Worm (Caenorhabditis elegans) whole organism, L4/young adult: ENCODE measurements around the gene C33D9.8.

Source experiments
- W03F9.2 ChIP-seq: fragments of 150-350 bp; optimal IDR thresholded peaks from 2 replicates; lab custom pipeline; 2014; ENCODE audit warnings: missing biosample characterization, missing genetic modification characterization
- dao-5 ChIP-seq: sonication (generic microtip); optimal IDR thresholded peaks from 2 replicates; lab custom pipeline; 2016; ENCODE audit warnings: missing genotype, missing genetic modification characterization, moderate library complexity, missing compliant biosample characterization
- him-1 ChIP-seq: sonication (generic microtip); optimal IDR thresholded peaks from 2 replicates; lab custom pipeline; 2016; ENCODE audit warnings: missing genotype, missing genetic modification reagents, missing genetic modification characterization, missing compliant biosample characterization

The C33D9.8 gene

ce11 chrIV:8786654-8787053 is at the start of gene C33D9.8:
C33D9.8 (minus strand) TSS chrIV:8786752.
- TF ChIP-seq W03F9.2 (tag; lab: Kevin White, UChicago) (no peak), him-1 (tag; lab: Kevin White, UChicago) (no peak), dao-5 (tag; lab: Kevin White, UChicago) (no peak)

- TF ChIP-seq him-1 (tag; lab: Kevin White, UChicago) (no peak), dao-5 (tag; lab: Kevin White, UChicago) (no peak), W03F9.2 (tag; lab: Kevin White, UChicago) (no peak)
These were observed 44.0 kb upstream of the C33D9.8 start, which contains the start of gene T28C6.8 for ce11 chrIV:8830591-8830990. T28C6.8 (minus strand) TSS chrIV:8830727.

ce11 chrIV:8827500-8827899 is 40.9 kb upstream of the C33D9.8 start, which contains the start of gene T28C6.7:
T28C6.7 (plus strand) TSS chrIV:8827800.
- TF ChIP-seq dao-5 (tag; lab: Kevin White, UChicago) (no peak), W03F9.2 (tag; lab: Kevin White, UChicago) (no peak), him-1 (tag; lab: Kevin White, UChicago) (no peak)

- no peak for TF ChIP-seq W03F9.2 (tag; lab: Kevin White, UChicago)
- no peak for TF ChIP-seq dao-5 (tag; lab: Kevin White, UChicago)
- TF ChIP-seq him-1 (tag; lab: Kevin White, UChicago), result no peak
These were observed 40.1 kb upstream of the C33D9.8 start for ce11 chrIV:8826606-8827000.

ce11 chrIV:8825997-8826605 is 39.5 kb upstream of the C33D9.8 start:
- TF ChIP-seq him-1 (tag; lab: Kevin White, UChicago) (no peak), dao-5 (tag; lab: Kevin White, UChicago) (no peak), W03F9.2 (tag; lab: Kevin White, UChicago) (no peak)

ce11 chrIV:8824145-8824833 is 37.7 kb upstream of the C33D9.8 start, which contains the start of the genes col-117 and col-3:
col-117 (minus strand) TSS chrIV:8824195.
col-3 (plus strand) TSS chrIV:8824783.
- TF ChIP-seq dao-5 (tag; lab: Kevin White, UChicago), result no peak
- no peak for TF ChIP-seq W03F9.2 (tag; lab: Kevin White, UChicago)
- TF ChIP-seq him-1 (tag; lab: Kevin White, UChicago), result no peak

- TF ChIP-seq him-1 (tag; lab: Kevin White, UChicago) (no peak), W03F9.2 (tag; lab: Kevin White, UChicago) (no peak), dao-5 (tag; lab: Kevin White, UChicago) (no peak)
These were observed 36.0 kb upstream of the C33D9.8 start for ce11 chrIV:8822598-8822997.

- TF ChIP-seq dao-5 (tag; lab: Kevin White, UChicago) (no peak), W03F9.2 (tag; lab: Kevin White, UChicago) (no peak), him-1 (tag; lab: Kevin White, UChicago) (no peak)
These were observed 34.6 kb upstream of the C33D9.8 start, which contains the start of gene T28C6.5 for ce11 chrIV:8821147-8821546. T28C6.5 (plus strand) TSS chrIV:8821447.

- TF ChIP-seq him-1 (tag; lab: Kevin White, UChicago) (no peak), W03F9.2 (tag; lab: Kevin White, UChicago) (no peak), dao-5 (tag; lab: Kevin White, UChicago) (no peak)
These were observed 33.5 kb upstream of the C33D9.8 start, which contains the start of gene T28C6.3 for ce11 chrIV:8820041-8820440. T28C6.3 (plus strand) TSS chrIV:8820341.

- TF ChIP-seq dao-5 (tag; lab: Kevin White, UChicago) (no peak), him-1 (tag; lab: Kevin White, UChicago) (no peak), W03F9.2 (tag; lab: Kevin White, UChicago) (no peak)
These were observed 32.9 kb upstream of the C33D9.8 start for ce11 chrIV:8819471-8819870.

ce11 chrIV:8817639-8818038 is 31.1 kb upstream of the C33D9.8 start, which contains the start of gene T28C6.10:
T28C6.10 (plus strand) TSS chrIV:8817939.
- no peak for TF ChIP-seq him-1 (tag; lab: Kevin White, UChicago)
- no peak for TF ChIP-seq W03F9.2 (tag; lab: Kevin White, UChicago)
- no peak for TF ChIP-seq dao-5 (tag; lab: Kevin White, UChicago)

ce11 chrIV:8816617-8817016 is 30.1 kb upstream of the C33D9.8 start:
- no peak for TF ChIP-seq dao-5 (tag; lab: Kevin White, UChicago)
- no peak for TF ChIP-seq W03F9.2 (tag; lab: Kevin White, UChicago)
- TF ChIP-seq him-1 (tag; lab: Kevin White, UChicago), result no peak

ce11 chrIV:8816029-8816428 is 29.5 kb upstream of the C33D9.8 start, which contains the start of gene grsp-2:
grsp-2 (plus strand) TSS chrIV:8816329.
- no peak for TF ChIP-seq dao-5 (tag; lab: Kevin White, UChicago)
- TF ChIP-seq W03F9.2 (tag; lab: Kevin White, UChicago), result no peak
- no peak for TF ChIP-seq him-1 (tag; lab: Kevin White, UChicago)
